Fruit fly (Drosophila melanogaster) whole organism, embryonic: ENCODE results near the gene par-6.

ENCODE experiments used
- ATbp ChIP-seq: fragments of 200-800 bp; sonication (Bioruptor generic); optimal IDR thresholded peaks from 2 replicates; lab custom pipeline; 2017; ENCODE audit warnings: missing biosample characterization, mild to moderate bottlenecking, missing genetic modification characterization, missing genetic modification reagents
- CG10209 ChIP-seq: fragments of 200-800 bp; sonication (Bioruptor generic); optimal IDR thresholded peaks from 3 replicates; lab custom pipeline; 2017; ENCODE audit warnings: missing biosample characterization, mild to moderate bottlenecking, missing genetic modification characterization, missing genetic modification reagents
- CG10274 ChIP-seq: fragments of 200-800 bp; sonication (Bioruptor generic); optimal IDR thresholded peaks from 3 replicates; lab custom pipeline; 2017; ENCODE audit warnings: missing biosample characterization, mild to moderate bottlenecking, missing genetic modification characterization
- CG10462 ChIP-seq: fragments of 200-800 bp; sonication (Bioruptor generic); optimal IDR thresholded peaks from 2 replicates; lab custom pipeline; 2016; ENCODE audit warnings: missing biosample characterization, missing genetic modification characterization
- CG10654 ChIP-seq: fragments of 200-800 bp; sonication (Bioruptor generic); optimal IDR thresholded peaks from 2 replicates; lab custom pipeline; 2016; ENCODE audit warnings: missing biosample characterization, missing genetic modification characterization
- CG13123 ChIP-seq: fragments of 200-800 bp; sonication (Bioruptor generic); optimal IDR thresholded peaks from 2 replicates; lab custom pipeline; 2016; ENCODE audit warnings: missing biosample characterization, missing genetic modification characterization
- CG15601 ChIP-seq: fragments of 200-800 bp; sonication (Bioruptor generic); optimal IDR thresholded peaks from 3 replicates; lab custom pipeline; 2019; ENCODE audit warnings: missing biosample characterization, mild to moderate bottlenecking, missing genetic modification characterization, moderate library complexity
- CG2120 ChIP-seq: fragments of 200-800 bp; sonication (Bioruptor generic); optimal IDR thresholded peaks from 3 replicates; lab custom pipeline; 2016; ENCODE audit warnings: missing biosample characterization, missing genetic modification characterization
- CG2202 ChIP-seq: fragments of 200-800 bp; sonication (Bioruptor generic); optimal IDR thresholded peaks from 2 replicates; lab custom pipeline; 2018; ENCODE audit warnings: missing biosample characterization, mild to moderate bottlenecking, missing genetic modification characterization
- CG4282 ChIP-seq: fragments of 200-800 bp; sonication (Bioruptor generic); optimal IDR thresholded peaks from 2 replicates; lab custom pipeline; 2016; ENCODE audit warnings: missing biosample characterization, missing genetic modification characterization
- CG4360 ChIP-seq: fragments of 200-800 bp; sonication (Bioruptor generic); IDR thresholded peaks from 2 replicates; pipeline ENCODE4 v1.3.6; 2022; ENCODE audit warnings: missing biosample characterization, missing genetic modification characterization
- CG6272 ChIP-seq: fragments of 200-800 bp; sonication (Bioruptor generic); IDR thresholded peaks from 2 replicates; pipeline ENCODE4 v1.3.6; 2022; ENCODE audit warnings: missing biosample characterization, missing genetic modification characterization
- CG8089 ChIP-seq: fragments of 200-800 bp; sonication (Bioruptor generic); optimal IDR thresholded peaks from 3 replicates; lab custom pipeline; 2016; ENCODE audit warnings: missing biosample characterization, missing genetic modification characterization
- D ChIP-seq, 2 experiments: fragments of 200-800 bp in 1 of 2; fragments of >200 bp in 1 of 2; sonication (Bioruptor generic) in 1 of 2; optimal IDR thresholded peaks; 2 replicates in 1 of 2; 3 replicates in 1 of 2; lab custom pipeline; 2017; ENCODE audit warnings: mild to moderate bottlenecking in 1 of 2, missing biosample characterization in 1 of 2, missing genetic modification characterization in 1 of 2, missing genetic modification reagents in 1 of 2
- Ets65A ChIP-seq: fragments of 200-800 bp; sonication (Bioruptor generic); peaks from one replicate; lab custom pipeline; 2016; ENCODE audit warnings: missing biosample characterization, missing genetic modification characterization
- Fer1 ChIP-seq: fragments of 200-800 bp; sonication (Bioruptor generic); optimal IDR thresholded peaks from 2 replicates; lab custom pipeline; 2017; ENCODE audit warnings: missing biosample characterization, mild to moderate bottlenecking, missing genetic modification characterization
- Lpt ChIP-seq: fragments of >200 bp; optimal IDR thresholded peaks from 2 replicates; lab custom pipeline; 2018; ENCODE audit warnings: missing biosample characterization, missing genetic modification characterization
- Med ChIP-seq: fragments of 200-800 bp; sonication (Bioruptor generic); peaks from one replicate; lab custom pipeline; 2016; ENCODE audit warnings: missing biosample characterization, missing genetic modification characterization, mild to moderate bottlenecking, inconsistent platforms, moderate library complexity
- Oli ChIP-seq: fragments of 200-800 bp; sonication (Bioruptor generic); optimal IDR thresholded peaks from 2 replicates; lab custom pipeline; 2018; ENCODE audit warnings: missing biosample characterization, mild to moderate bottlenecking, missing genetic modification characterization, moderate library complexity
- Sox102F ChIP-seq: fragments of 200-800 bp; sonication (Bioruptor generic); optimal IDR thresholded peaks from 2 replicates; lab custom pipeline; 2018; ENCODE audit warnings: missing biosample characterization, mild to moderate bottlenecking, missing genetic modification characterization, moderate library complexity
- ab ChIP-seq: fragments of 200-800 bp; sonication (Bioruptor generic); optimal IDR thresholded peaks from 2 replicates; lab custom pipeline; 2016; ENCODE audit warnings: missing biosample characterization, missing genetic modification characterization
- amos ChIP-seq: fragments of 200-800 bp; sonication (Bioruptor generic); IDR thresholded peaks from 2 replicates; pipeline ENCODE4 v1.3.6; 2022; ENCODE audit warnings: missing biosample characterization, missing genetic modification characterization; ENCODE audit not compliant: partially characterized antibody
- ap ChIP-seq: fragments of 200-800 bp; sonication (Bioruptor generic); IDR thresholded peaks from 2 replicates; pipeline ENCODE4 v1.3.6; 2022; ENCODE audit warnings: missing biosample characterization, missing genetic modification characterization
- az2 ChIP-seq: fragments of 200-800 bp; sonication (Bioruptor generic); optimal IDR thresholded peaks from 3 replicates; lab custom pipeline; 2016; ENCODE audit warnings: missing biosample characterization, missing genetic modification characterization
- cato ChIP-seq: fragments of 200-800 bp; sonication (Bioruptor generic); optimal IDR thresholded peaks from 2 replicates; lab custom pipeline; 2016; ENCODE audit warnings: missing biosample characterization, missing genetic modification characterization, borderline replicate concordance
- chm ChIP-seq: fragments of 200-800 bp; sonication (Bioruptor generic); IDR thresholded peaks from 2 replicates; pipeline ENCODE4 v1.3.6; 2022; ENCODE audit warnings: missing biosample characterization, missing genetic modification characterization
- chn ChIP-seq: fragments of 200-800 bp; sonication (Bioruptor generic); optimal IDR thresholded peaks from 2 replicates; lab custom pipeline; 2016; ENCODE audit warnings: missing biosample characterization, missing genetic modification characterization
- ci ChIP-seq: fragments of 200-800 bp; sonication (Bioruptor generic); IDR thresholded peaks from 3 replicates; pipeline ENCODE4 v1.3.6; 2022; ENCODE audit warnings: missing biosample characterization, missing genetic modification characterization
- crol ChIP-seq: fragments of 200-800 bp; sonication (Bioruptor generic); IDR thresholded peaks from 2 replicates; pipeline ENCODE4 v1.3.6; 2022; ENCODE audit warnings: missing biosample characterization, missing genetic modification characterization
- cwo ChIP-seq: fragments of 200-800 bp; sonication (Bioruptor generic); optimal IDR thresholded peaks from 3 replicates; lab custom pipeline; 2017; ENCODE audit warnings: missing biosample characterization, missing genetic modification characterization, mild to moderate bottlenecking, moderate library complexity, missing genetic modification reagents
- dmrt11E ChIP-seq: fragments of 200-800 bp; sonication (Bioruptor generic); optimal IDR thresholded peaks from 3 replicates; lab custom pipeline; 2018; ENCODE audit warnings: missing biosample characterization, mild to moderate bottlenecking, missing genetic modification characterization, moderate library complexity
- eyg ChIP-seq: fragments of 200-800 bp; sonication (Bioruptor generic); optimal IDR thresholded peaks from 3 replicates; lab custom pipeline; 2016; ENCODE audit warnings: missing biosample characterization, missing genetic modification characterization
- fd102C ChIP-seq: fragments of 200-800 bp; sonication (Bioruptor generic); optimal IDR thresholded peaks from 2 replicates; lab custom pipeline; 2018; ENCODE audit warnings: missing biosample characterization, mild to moderate bottlenecking, missing genetic modification characterization, moderate library complexity
- gsb-n ChIP-seq: fragments of 200-800 bp; sonication (Bioruptor generic); optimal IDR thresholded peaks from 3 replicates; lab custom pipeline; 2018; ENCODE audit warnings: missing biosample characterization, mild to moderate bottlenecking, missing genetic modification characterization
- jigr1 ChIP-seq: fragments of 200-800 bp; sonication (Bioruptor generic); IDR thresholded peaks from 3 replicates; pipeline ENCODE4 v1.3.6; 2022; ENCODE audit warnings: missing biosample characterization, missing genetic modification characterization
- jing ChIP-seq: fragments of 200-800 bp; sonication (Bioruptor generic); optimal IDR thresholded peaks from 2 replicates; lab custom pipeline; 2018; ENCODE audit warnings: missing biosample characterization, mild to moderate bottlenecking, missing genetic modification characterization
- lmd ChIP-seq: fragments of 200-800 bp; sonication (Bioruptor generic); IDR thresholded peaks from 2 replicates; pipeline ENCODE4 v1.3.6; 2022; ENCODE audit warnings: missing biosample characterization, missing genetic modification characterization
- lola ChIP-seq, 3 experiments: fragments of >200 bp in 2 of 3; fragments of 200-800 bp in 1 of 3; sonication (Bioruptor generic) in 1 of 3; optimal IDR thresholded peaks; 2 replicates each; lab custom pipeline; 2017 to 2019; ENCODE audit warnings: missing biosample characterization in 3 of 3, missing genetic modification characterization in 3 of 3, mild to moderate bottlenecking in 1 of 3, moderate library complexity in 1 of 3
- pita ChIP-seq: fragments of 200-800 bp; sonication (Bioruptor generic); optimal IDR thresholded peaks from 2 replicates; lab custom pipeline; 2017; ENCODE audit warnings: missing biosample characterization, mild to moderate bottlenecking, missing genetic modification characterization
- pnt ChIP-seq: fragments of 200-800 bp; sonication (Bioruptor generic); optimal IDR thresholded peaks from 3 replicates; lab custom pipeline; 2016; ENCODE audit warnings: missing biosample characterization, missing genetic modification characterization
- prd ChIP-seq, 3 experiments: fragments of >200 bp in 2 of 3; fragments of 200-800 bp in 1 of 3; sonication (Bioruptor generic) in 1 of 3; optimal IDR thresholded peaks in 2 of 3; IDR thresholded peaks in 1 of 3; 2 replicates in 2 of 3; 3 replicates in 1 of 3; pipeline versions ENCODE4 v1.3.6 to Lab custom; 2017 to 2022; ENCODE audit warnings: missing biosample characterization in 1 of 3, missing genetic modification characterization in 1 of 3
- row ChIP-seq: fragments of 200-800 bp; sonication (Bioruptor generic); IDR thresholded peaks from 3 replicates; pipeline ENCODE4 v1.3.6; 2022; ENCODE audit warnings: missing biosample characterization, missing genetic modification characterization
- sd ChIP-seq: fragments of 200-800 bp; sonication (Bioruptor generic); optimal IDR thresholded peaks from 3 replicates; lab custom pipeline; 2018; ENCODE audit warnings: missing biosample characterization, mild to moderate bottlenecking, missing genetic modification characterization, moderate library complexity
- sna ChIP-seq: fragments of 200-800 bp; sonication (Bioruptor generic); IDR thresholded peaks from 2 replicates; pipeline ENCODE4 v1.3.6; 2022; ENCODE audit warnings: missing biosample characterization, missing genetic modification characterization; ENCODE audit not compliant: partially characterized antibody
- stc ChIP-seq: fragments of 200-800 bp; sonication (Bioruptor generic); IDR thresholded peaks from 2 replicates; pipeline ENCODE4 v1.3.6; 2022; ENCODE audit warnings: missing biosample characterization, missing genetic modification characterization
- tio ChIP-seq: fragments of 200-800 bp; sonication (Bioruptor generic); optimal IDR thresholded peaks from 2 replicates; lab custom pipeline; 2017; ENCODE audit warnings: missing biosample characterization, missing genetic modification characterization, inconsistent platforms
- vnd ChIP-seq: fragments of 200-800 bp; sonication (Bioruptor generic); IDR thresholded peaks from 3 replicates; pipeline ENCODE4 v1.3.6; 2022; ENCODE audit warnings: missing biosample characterization, missing genetic modification characterization; ENCODE audit not compliant: partially characterized antibody
- zfh2 ChIP-seq: fragments of 200-800 bp; sonication (Bioruptor generic); optimal IDR thresholded peaks from 2 replicates; lab custom pipeline; 2016; ENCODE audit warnings: missing biosample characterization, missing genetic modification characterization

Gene par-6

DNA sequence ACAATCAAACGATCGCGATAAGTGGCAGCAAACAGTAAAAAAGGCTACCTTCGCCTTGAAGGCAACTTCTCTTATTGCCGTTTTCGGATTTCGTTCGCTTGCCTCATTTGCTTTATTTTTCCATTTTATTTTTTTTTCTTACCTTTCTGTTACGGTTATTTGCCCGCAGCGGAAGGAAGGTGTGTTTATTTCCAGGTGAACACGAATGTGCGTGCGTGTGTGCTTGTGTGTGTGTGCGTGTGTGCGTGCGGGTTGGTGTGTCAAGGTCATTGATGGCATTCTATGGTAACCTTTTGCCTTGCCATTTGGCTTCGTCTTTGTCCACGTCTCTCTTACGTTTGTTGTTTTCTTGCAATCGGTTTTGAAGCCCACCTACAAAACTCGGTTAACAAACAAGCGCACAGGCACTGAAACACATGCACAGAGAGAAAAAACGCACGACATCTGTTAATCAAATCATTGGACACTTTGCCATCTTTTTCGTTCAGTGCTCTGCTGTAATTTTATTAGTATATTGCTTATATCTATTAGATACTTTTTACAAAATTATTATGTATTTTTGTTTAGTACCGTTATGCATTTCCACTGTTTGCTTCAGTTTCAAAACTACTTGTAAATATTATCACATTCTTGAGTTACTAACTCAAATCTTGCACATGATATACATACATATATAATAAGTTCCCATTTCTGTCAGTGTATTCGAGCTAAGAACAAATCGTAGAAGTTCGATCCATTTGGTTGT lies 10.0 kb downstream of the par-6 start (continued):
- TF ChIP-seq Med (GFP tag; lab: Kevin White, UChicago) (peak; percentile 45), ci (GFP tag; lab: Robert Waterston, UW) (0 out of 3 replicates have a peak, but pooled peaks have one; percentile 31), amos (GFP tag; lab: Robert Waterston, UW) (no peak), dmrt11E (peak; percentile 58), CG10654 (GFP tag; lab: Kevin White, UChicago) (peak; percentile 13), crol (GFP tag; lab: Robert Waterston, UW) (no peak), jigr1 (GFP tag; lab: Robert Waterston, UW) (no peak), CG10462 (GFP tag; lab: Kevin White, UChicago) (peak; percentile 38), CG8089 (GFP tag; lab: Kevin White, UChicago) (no peak), D (optimal IDR thresholded peaks at IDR 0.05; lab: Kevin White, UChicago) (no peak), D (GFP tag; optimal IDR thresholded peaks at IDR 0.05; lab: Kevin White, UChicago) (peak; percentile 63), Ets65A (GFP tag; lab: Kevin White, UChicago) (peak; percentile 44), CG4282 (GFP tag; lab: Kevin White, UChicago) (no peak), jing (GFP tag; lab: Kevin White, UChicago) (peak; percentile 4), ap (GFP tag; lab: Robert Waterston, UW) (no peak), ATbp (GFP tag; lab: Kevin White, UChicago) (peak; percentile 17), lmd (GFP tag; lab: Robert Waterston, UW) (peak; percentile 33; the same call in 1 of the 2 replicates), zfh2 (GFP tag; lab: Kevin White, UChicago) (no peak), prd (optimal IDR thresholded peaks at IDR 0.05; lab: Kevin White, UChicago) (no peak), prd (GFP tag; IDR thresholded peaks at IDR 0.05; lab: Robert Waterston, UW) (peak; percentile 65), CG15601 (peak; percentile 62), eyg (GFP tag; lab: Kevin White, UChicago) (no peak), sd (tag; lab: Kevin White, UChicago) (no peak), CG4360 (GFP tag; lab: Robert Waterston, UW) (no peak), az2 (peak; percentile 47), cwo (GFP tag; lab: Kevin White, UChicago) (peak; percentile 35), vnd (GFP tag; lab: Robert Waterston, UW) (no peak), CG10209 (peak; percentile 48), ab (no peak), CG2120 (no peak), pita (GFP tag; lab: Kevin White, UChicago) (no peak), lola (GFP tag; optimal IDR thresholded peaks at IDR 0.05; lab: Kevin White, UChicago) (peak in 1 of 3 experiments; percentile 78), Oli (tag; lab: Kevin White, UChicago) (peak; percentile 62), chn (GFP tag; lab: Kevin White, UChicago) (peak; percentile 1), cato (no peak), stc (GFP tag; lab: Robert Waterston, UW) (no peak), Lpt (GFP tag; lab: Kevin White, UChicago) (no peak), chm (GFP tag; lab: Robert Waterston, UW) (no peak), tio (peak; percentile 55), Fer1 (peak; percentile 38), CG6272 (GFP tag; lab: Robert Waterston, UW) (peak; percentile 27; the same call in 1 of the 2 replicates), CG10274 (GFP tag; lab: Kevin White, UChicago) (peak; percentile 17), pnt (no peak), sna (GFP tag; lab: Robert Waterston, UW) (no peak), gsb-n (peak; percentile 36), CG13123 (GFP tag; lab: Kevin White, UChicago) (no peak), fd102C (GFP tag; lab: Kevin White, UChicago) (peak; percentile 44), CG2202 (tag; lab: Kevin White, UChicago) (peak; percentile 31), row (GFP tag; lab: Robert Waterston, UW) (peak; percentile 29; the same call in 2 of the 3 replicates), Sox102F (GFP tag; lab: Kevin White, UChicago) (peak; percentile 38)
